Fruit fly (Drosophila melanogaster): Measurements from ENCODE around the gene CG13313.

DNA sequence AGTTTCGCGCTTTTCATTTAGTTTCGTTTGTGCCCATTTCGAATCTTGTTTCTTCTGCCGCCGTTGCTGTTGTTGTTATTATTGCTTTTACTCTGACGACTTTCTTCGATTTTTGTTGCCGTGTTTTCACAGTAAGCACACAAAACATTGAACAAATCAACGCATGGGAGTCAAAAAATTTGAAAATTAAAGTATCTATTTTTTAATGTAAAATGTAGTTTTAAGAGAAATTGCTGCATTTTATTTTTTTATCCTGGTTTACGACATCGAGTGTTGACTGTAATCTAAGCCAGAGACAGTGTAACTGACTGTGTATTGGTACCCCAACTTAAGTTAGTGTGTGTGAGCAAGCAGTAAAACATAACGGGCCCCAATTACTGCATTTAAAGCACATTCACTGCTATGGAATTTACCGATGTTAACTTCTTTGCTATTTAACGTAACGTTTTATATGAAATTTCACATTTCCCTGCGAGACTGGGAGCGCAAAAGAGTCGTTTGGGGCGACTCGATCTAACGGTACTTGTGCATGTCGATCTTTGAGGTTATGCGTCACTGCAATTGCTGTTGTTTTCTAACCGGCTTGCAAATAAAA is 37.6 kb downstream of the CG13313 start:
- TF ChIP-seq pan (optimal IDR thresholded peaks at IDR 0.05) (no peak), psq (optimal IDR thresholded peaks at IDR 0.05) (no peak), usp (GFP tag; optimal IDR thresholded peaks at IDR 0.05) (no peak), CG8478 (optimal IDR thresholded peaks at IDR 0.05) (no peak), Dll (optimal IDR thresholded peaks at IDR 0.05) (no peak)

All from whole organism.